Worm (Caenorhabditis elegans) whole organism, L4 larva: ENCODE measurements around the gene T22D1.8.

Experiments used
- F26F4.8 ChIP-seq: fragments of 200-800 bp; sonication (Bioruptor generic); conservative IDR thresholded peaks from 2 replicates; pipeline ENCODE4 v1.3.6; 2022; ENCODE audit warnings: missing genetic modification characterization, missing compliant biosample characterization
- F49E8.2 ChIP-seq: sonication (generic microtip); optimal IDR thresholded peaks from 2 replicates; lab custom pipeline; 2016; ENCODE audit warnings: missing compliant biosample characterization, mild to moderate bottlenecking, missing genetic modification characterization, borderline replicate concordance
- R02D3.7 ChIP-seq: fragments of 150-350 bp; sonication (generic microtip); optimal IDR thresholded peaks from 3 replicates; lab custom pipeline; 2014; ENCODE audit warnings: missing biosample characterization, missing genetic modification characterization
- T20F7.1 ChIP-seq: fragments of 200-800 bp; sonication (Bioruptor generic); optimal IDR thresholded peaks from 2 replicates; lab custom pipeline; 2018; ENCODE audit warnings: mild to moderate bottlenecking, missing genetic modification characterization, missing compliant biosample characterization
- Y105C5A.15 ChIP-seq: fragments of 200-800 bp; sonication (Bioruptor generic); IDR thresholded peaks from 2 replicates; pipeline ENCODE4 v1.3.6; 2022; ENCODE audit warnings: missing genetic modification characterization, missing compliant biosample characterization
- Y48G9A.11 ChIP-seq: fragments of 200-800 bp; sonication (Bioruptor generic); IDR thresholded peaks from 2 replicates; pipeline ENCODE4 v1.3.6; 2022; ENCODE audit warnings: missing genetic modification reagents, missing genetic modification characterization, missing compliant biosample characterization
- Y5F2A.4 ChIP-seq: fragments of 200-800 bp; sonication (Bioruptor generic); optimal IDR thresholded peaks from 2 replicates; lab custom pipeline; 2018; ENCODE audit warnings: mild to moderate bottlenecking, missing genetic modification characterization, missing compliant biosample characterization
- aha-1 ChIP-seq: fragments of 150-350 bp; peaks from one replicate; lab custom pipeline; 2014; ENCODE audit warnings: missing biosample characterization, missing genetic modification characterization
- arid-1 ChIP-seq: fragments of 200-800 bp; sonication (Bioruptor generic); conservative IDR thresholded peaks from 2 replicates; pipeline ENCODE4 v1.3.6; 2022; ENCODE audit warnings: missing genetic modification reagents, missing genetic modification characterization, missing compliant biosample characterization
- attf-4 ChIP-seq: sonication (generic microtip); optimal IDR thresholded peaks from 3 replicates; lab custom pipeline; 2017; ENCODE audit warnings: missing biosample characterization, missing genetic modification characterization
- ceh-28 ChIP-seq: fragments of 150-350 bp; optimal IDR thresholded peaks from 2 replicates; lab custom pipeline; 2014; ENCODE audit warnings: missing biosample characterization, missing genetic modification reagents, missing genetic modification characterization
- ceh-32 ChIP-seq: sonication (generic microtip); optimal IDR thresholded peaks from 2 replicates; lab custom pipeline; 2016; ENCODE audit warnings: mild to moderate bottlenecking, missing genetic modification characterization, missing compliant biosample characterization; ENCODE audit not compliant: poor library complexity
- ceh-62 ChIP-seq: sonication (generic microtip); optimal IDR thresholded peaks from 2 replicates; lab custom pipeline; 2017; ENCODE audit warnings: missing biosample characterization, missing genetic modification characterization
- ceh-82 ChIP-seq: sonication (generic microtip); optimal IDR thresholded peaks from 2 replicates; lab custom pipeline; 2017; ENCODE audit warnings: missing biosample characterization, missing genetic modification characterization
- ces-1 ChIP-seq: fragments of 150-350 bp; sonication (generic microtip); optimal IDR thresholded peaks from 4 replicates; lab custom pipeline; 2014; ENCODE audit warnings: missing biosample characterization, missing genetic modification reagents, missing genetic modification characterization
- daf-19 ChIP-seq: fragments of 200-800 bp; sonication (Bioruptor generic); conservative IDR thresholded peaks from 2 replicates; pipeline ENCODE4 v1.3.6; 2022; ENCODE audit warnings: missing genetic modification characterization, missing compliant biosample characterization
- daf-8 ChIP-seq: fragments of 200-800 bp; sonication (Bioruptor generic); IDR thresholded peaks from 2 replicates; pipeline ENCODE4 v1.3.6; 2022; ENCODE audit warnings: missing genetic modification characterization, missing compliant biosample characterization
- dmd-6 ChIP-seq: fragments of 200-800 bp; sonication (Bioruptor generic); IDR thresholded peaks from 2 replicates; pipeline ENCODE4 v1.3.6; 2022; ENCODE audit warnings: missing genetic modification reagents, missing genetic modification characterization, missing compliant biosample characterization
- dmd-9 ChIP-seq: fragments of 200-800 bp; sonication (Bioruptor generic); IDR thresholded peaks from 2 replicates; pipeline ENCODE4 v1.3.6; 2022; ENCODE audit warnings: missing genetic modification reagents, missing genetic modification characterization, missing compliant biosample characterization
- fkh-10 ChIP-seq: fragments of 150-350 bp; optimal IDR thresholded peaks from 2 replicates; lab custom pipeline; 2014; ENCODE audit warnings: missing biosample characterization, missing genetic modification reagents, missing genetic modification characterization
- fos-1 ChIP-seq: fragments of 150-350 bp; optimal IDR thresholded peaks from 2 replicates; lab custom pipeline; 2014; ENCODE audit warnings: missing biosample characterization, missing genetic modification characterization
- hlh-11 ChIP-seq: fragments of 200-800 bp; sonication (Bioruptor generic); optimal IDR thresholded peaks from 2 replicates; lab custom pipeline; 2018; ENCODE audit warnings: mild to moderate bottlenecking, missing genetic modification characterization, missing compliant biosample characterization
- hlh-30 ChIP-seq: sonication (generic microtip); optimal IDR thresholded peaks from 2 replicates; lab custom pipeline; 2017; ENCODE audit warnings: antibody characterized with exemption, mild to moderate bottlenecking, missing genetic modification characterization, missing compliant biosample characterization; ENCODE audit not compliant: insufficient read depth
- hmg-1.1 ChIP-seq: fragments of 200-800 bp; sonication (Bioruptor generic); IDR thresholded peaks from 2 replicates; pipeline ENCODE4 v1.3.6; 2022; ENCODE audit warnings: missing genetic modification reagents, missing genetic modification characterization, missing compliant biosample characterization
- lin-38 ChIP-seq: fragments of 200-800 bp; sonication (Bioruptor generic); IDR thresholded peaks from 2 replicates; pipeline ENCODE4 v1.3.6; 2022; ENCODE audit warnings: missing genetic modification reagents, missing genetic modification characterization, missing compliant biosample characterization
- lin-39 ChIP-seq: fragments of 150-350 bp; optimal IDR thresholded peaks from 2 replicates; lab custom pipeline; 2014; ENCODE audit warnings: missing biosample characterization, missing genetic modification reagents, missing genetic modification characterization
- madf-9 ChIP-seq: fragments of 200-800 bp; sonication (Bioruptor generic); conservative IDR thresholded peaks from 2 replicates; pipeline ENCODE4 v1.3.6; 2022; ENCODE audit warnings: missing genetic modification reagents, missing genetic modification characterization, missing compliant biosample characterization
- mes-2 ChIP-seq: sonication (generic microtip); optimal IDR thresholded peaks from 2 replicates; lab custom pipeline; 2016; ENCODE audit warnings: missing genotype, mild to moderate bottlenecking, missing genetic modification characterization, missing compliant biosample characterization; ENCODE audit not compliant: poor library complexity, severe bottlenecking
- nhr-11 ChIP-seq: fragments of 150-350 bp; optimal IDR thresholded peaks from 2 replicates; lab custom pipeline; 2014; ENCODE audit warnings: missing biosample characterization, missing genetic modification characterization
- nhr-111 ChIP-seq: fragments of 200-800 bp; sonication (Bioruptor generic); optimal IDR thresholded peaks from 2 replicates; lab custom pipeline; 2018; ENCODE audit warnings: mild to moderate bottlenecking, missing genetic modification characterization, missing compliant biosample characterization
- nhr-25 ChIP-seq: sonication (generic microtip); optimal IDR thresholded peaks from 2 replicates; lab custom pipeline; 2017; ENCODE audit warnings: missing genetic modification characterization, mild to moderate bottlenecking, missing compliant biosample characterization, antibody characterized with exemption, moderate library complexity, borderline replicate concordance; ENCODE audit not compliant: insufficient read depth
- nhr-28 ChIP-seq: fragments of 150-350 bp; optimal IDR thresholded peaks from 2 replicates; lab custom pipeline; 2014; ENCODE audit warnings: missing biosample characterization, missing genetic modification characterization
- nhr-48 ChIP-seq: sonication (generic microtip); optimal IDR thresholded peaks from 2 replicates; lab custom pipeline; 2016; ENCODE audit warnings: mild to moderate bottlenecking, missing genetic modification characterization, missing compliant biosample characterization
- nhr-6 ChIP-seq: fragments of 150-350 bp; optimal IDR thresholded peaks from 2 replicates; lab custom pipeline; 2014; ENCODE audit warnings: missing biosample characterization, missing genetic modification characterization
- nhr-77 ChIP-seq: fragments of 150-350 bp; optimal IDR thresholded peaks from 2 replicates; lab custom pipeline; 2014; ENCODE audit warnings: missing biosample characterization, missing genetic modification characterization
- pha-4 ChIP-seq, 2 experiments: fragments of 150-350 bp in 1 of 2; fragments of 200-800 bp in 1 of 2; sonication (Bioruptor generic) in 1 of 2; IDR thresholded peaks in 1 of 2; optimal IDR thresholded peaks in 1 of 2; 2 replicates each; pipeline versions ENCODE4 v1.3.6 to Lab custom; 2014 to 2022; ENCODE audit warnings: missing genetic modification characterization in 2 of 2, missing genetic modification reagents in 2 of 2, missing biosample characterization in 1 of 2, missing compliant biosample characterization in 1 of 2
- php-3 ChIP-seq: fragments of 200-800 bp; sonication (Bioruptor generic); IDR thresholded peaks from 2 replicates; pipeline ENCODE4 v1.3.6; 2022; ENCODE audit warnings: missing genetic modification reagents, missing genetic modification characterization, missing compliant biosample characterization
- set-16 ChIP-seq: fragments of 200-800 bp; sonication (Bioruptor generic); IDR thresholded peaks from 2 replicates; pipeline ENCODE4 v1.3.6; 2022; ENCODE audit warnings: missing genetic modification reagents, missing genetic modification characterization, missing compliant biosample characterization
- snpc-1.2 ChIP-seq: fragments of 200-800 bp; sonication (Bioruptor generic); IDR thresholded peaks from 2 replicates; pipeline ENCODE4 v1.3.6; 2022; ENCODE audit warnings: missing genetic modification reagents, missing genetic modification characterization, missing compliant biosample characterization
- unc-130 ChIP-seq: sonication (generic microtip); optimal IDR thresholded peaks from 2 replicates; lab custom pipeline; 2016; ENCODE audit warnings: missing genetic modification reagents, missing genetic modification characterization, missing compliant biosample characterization
- unc-62 ChIP-seq, 3 experiments: fragments of 150-350 bp in 1 of 3; sonication (generic microtip); optimal IDR thresholded peaks in 2 of 3; peaks in 1 of 3; 1 replicate in 1 of 3; 2 replicates in 2 of 3; lab custom pipeline; 2014 to 2017; ENCODE audit warnings: missing biosample characterization in 3 of 3, missing genetic modification characterization in 3 of 3, missing genetic modification reagents in 3 of 3, missing genotype in 1 of 3
- zfp-3 ChIP-seq: fragments of 200-800 bp; sonication (Bioruptor generic); conservative IDR thresholded peaks from 2 replicates; pipeline ENCODE4 v1.3.6; 2022; ENCODE audit warnings: missing genetic modification reagents, missing genetic modification characterization, missing compliant biosample characterization
- ztf-11 ChIP-seq: fragments of 150-350 bp; optimal IDR thresholded peaks from 2 replicates; lab custom pipeline; 2014; ENCODE audit warnings: missing biosample characterization, missing genetic modification characterization

T22D1.8 gene

ce11 chrIV:6905428-6905827 lies 720 bp downstream of the T22D1.8 start:
- TF ChIP-seq fos-1 (tag; lab: Kevin White, UChicago): no peak
- TF ChIP-seq lin-39: no peak
- TF ChIP-seq R02D3.7 (tag; lab: Kevin White, UChicago): no peak
- no peak for TF ChIP-seq daf-8
- 0 out of 2 replicates have a peak, but pooled peaks have one; percentile 9 for TF ChIP-seq pha-4 (GFP tag; IDR thresholded peaks at IDR 0.05; lab: Robert Waterston, UW)
- no peak for TF ChIP-seq pha-4 (tag; optimal IDR thresholded peaks at IDR 0.05; lab: Kevin White, UChicago)
- TF ChIP-seq nhr-77: no peak
- peak; percentile 76; the same call in 1 of the 2 replicates for TF ChIP-seq snpc-1.2 (GFP tag; lab: Robert Waterston, UW)
- TF ChIP-seq F26F4.8: 0 out of 2 replicates have a peak, but pooled peaks have one; percentile 16
- TF ChIP-seq aha-1: no peak
- no peak for TF ChIP-seq hmg-1.1 (GFP tag; lab: Robert Waterston, UW)
- TF ChIP-seq nhr-28 (tag; lab: Kevin White, UChicago): no peak
- TF ChIP-seq lin-38 (GFP tag; lab: Robert Waterston, UW): peak; percentile 41; the same call in 1 of the 2 replicates
- TF ChIP-seq arid-1: 0 out of 2 replicates have a peak, but pooled peaks have one; percentile 44
- no peak for TF ChIP-seq ces-1 (GFP tag; lab: Kevin White, UChicago)
- TF ChIP-seq nhr-11 (tag; lab: Kevin White, UChicago): no peak
- no peak for TF ChIP-seq unc-62 (GFP tag; optimal IDR thresholded peaks at IDR 0.05 in 1 of 2; lab: Kevin White, UChicago)
- TF ChIP-seq unc-62 (tag; optimal IDR thresholded peaks at IDR 0.05; lab: Kevin White, UChicago): no peak
- TF ChIP-seq fkh-10: no peak
- TF ChIP-seq attf-4: no peak
- no peak for TF ChIP-seq ztf-11 (tag; lab: Kevin White, UChicago)
- no peak for TF ChIP-seq ceh-62
- TF ChIP-seq ceh-82: no peak
- no peak for TF ChIP-seq madf-9
- peak; percentile 5 for TF ChIP-seq unc-130

- TF ChIP-seq unc-62 (GFP tag; optimal IDR thresholded peaks at IDR 0.05 in 1 of 2; lab: Kevin White, UChicago) (peak in 1 of 2 experiments; percentile 92), unc-62 (tag; optimal IDR thresholded peaks at IDR 0.05; lab: Kevin White, UChicago) (no peak), nhr-6 (tag; lab: Kevin White, UChicago) (no peak)
These were observed 1.5 kb downstream of the T22D1.8 start for ce11 chrIV:6904606-6905005.

- peak; percentile 38 for TF ChIP-seq unc-130
- TF ChIP-seq Y48G9A.11: peak; percentile 22; the same call in 1 of the 2 replicates
- TF ChIP-seq set-16 (GFP tag; lab: Robert Waterston, UW): no peak
- peak; percentile 85 for TF ChIP-seq snpc-1.2 (GFP tag; lab: Robert Waterston, UW)
These were observed 2.6 kb downstream of the T22D1.8 start, which contains the start of gene T22D1.5 for ce11 chrIV:6903575-6903974. T22D1.5 (plus strand) TSS chrIV:6903950.

- no peak for TF ChIP-seq attf-4
- TF ChIP-seq daf-19 (GFP tag; lab: Robert Waterston, UW): no peak
- TF ChIP-seq dmd-9 (GFP tag; lab: Robert Waterston, UW): 0 out of 2 replicates have a peak, but pooled peaks have one; percentile 21
- no peak for TF ChIP-seq Y105C5A.15 (GFP tag; lab: Robert Waterston, UW)
- no peak for TF ChIP-seq mes-2 (tag; lab: Kevin White, UChicago)
- no peak for TF ChIP-seq hlh-11
- TF ChIP-seq T20F7.1 (GFP tag; lab: Kevin White, UChicago): no peak
- TF ChIP-seq zfp-3 (GFP tag; lab: Robert Waterston, UW): no peak
- no peak for TF ChIP-seq hmg-1.1 (GFP tag; lab: Robert Waterston, UW)
- no peak for TF ChIP-seq ceh-32 (tag; lab: Kevin White, UChicago)
- no peak for TF ChIP-seq hlh-30
- TF ChIP-seq F49E8.2: no peak
- TF ChIP-seq nhr-48 (tag; lab: Kevin White, UChicago): peak; percentile 24
- peak; percentile 39 for TF ChIP-seq ceh-28 (tag; lab: Kevin White, UChicago)
- peak; percentile 86 for TF ChIP-seq unc-130
- TF ChIP-seq dmd-6: peak; percentile 46
- no peak for TF ChIP-seq nhr-111
- TF ChIP-seq nhr-6 (tag; lab: Kevin White, UChicago): peak; percentile 44
- no peak for TF ChIP-seq set-16 (GFP tag; lab: Robert Waterston, UW)
- no peak for TF ChIP-seq unc-62 (GFP tag; optimal IDR thresholded peaks at IDR 0.05 in 1 of 2; lab: Kevin White, UChicago)
- TF ChIP-seq unc-62 (tag; optimal IDR thresholded peaks at IDR 0.05; lab: Kevin White, UChicago): no peak
- TF ChIP-seq php-3: no peak
- no peak for TF ChIP-seq nhr-25 (tag; lab: Kevin White, UChicago)
- no peak for TF ChIP-seq Y5F2A.4 (GFP tag; lab: Kevin White, UChicago)
- no peak for TF ChIP-seq nhr-77
These were observed 18.5 kb downstream of the T22D1.8 start, which contains the start of the genes T05A12.3 and T05A12.4 for ce11 chrIV:6887601-6888099. T05A12.3 (minus strand) TSS chrIV:6887651. T05A12.4 (plus strand) TSS chrIV:6887948.
